Fruit fly (Drosophila melanogaster): ENCODE measurements around the gene CG3868.

Gene CG3868

DNA sequence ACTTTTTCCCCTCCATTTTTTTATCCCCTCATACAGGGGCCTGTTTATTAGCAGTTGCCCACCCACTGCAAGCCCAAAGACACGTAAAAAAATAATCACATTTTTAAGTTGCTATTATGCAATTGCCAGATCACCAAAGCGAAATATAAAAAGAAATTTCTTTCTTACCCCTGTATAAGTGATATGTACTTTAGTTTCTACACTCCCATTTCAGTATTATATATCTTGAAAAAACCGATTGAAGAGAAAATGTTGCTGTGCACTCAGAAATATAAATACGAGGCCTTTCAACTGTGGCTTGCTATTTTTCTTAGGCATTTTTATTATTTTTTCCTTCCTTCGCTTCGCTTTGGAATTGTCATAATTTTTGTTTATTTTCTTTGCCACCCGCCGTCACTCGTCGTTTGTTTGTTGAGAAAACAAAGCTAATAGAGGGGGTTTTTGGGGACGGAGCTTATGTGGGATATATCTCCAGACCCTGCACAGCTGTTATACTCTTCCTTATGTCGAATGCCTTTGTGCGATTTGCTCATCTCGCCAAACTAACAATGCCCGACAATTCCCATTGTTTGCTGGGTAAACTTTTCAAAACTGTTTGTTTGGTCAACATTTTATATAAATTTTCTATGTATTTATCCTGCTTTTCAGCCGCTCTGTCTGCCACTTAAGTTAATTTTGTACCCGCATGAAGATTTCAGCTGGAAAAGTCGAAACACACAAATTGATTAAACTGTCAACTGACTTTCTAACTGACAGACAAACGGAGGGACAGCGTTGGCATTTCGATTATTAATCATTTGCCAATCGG, 48.0 kb downstream of the CG3868 start:
- TF ChIP-seq CoRest (tag; optimal IDR thresholded peaks at IDR 0.05) (peak; percentile 20), ash1 (GFP tag; optimal IDR thresholded peaks at IDR 0.05) (no peak), Dek (tag; optimal IDR thresholded peaks at IDR 0.05) (no peak), lab (GFP tag; optimal IDR thresholded peaks at IDR 0.05) (peak; percentile 51), CG12236 (GFP tag; optimal IDR thresholded peaks at IDR 0.05) (no peak), CG8924 (tag; optimal IDR thresholded peaks at IDR 0.05) (no peak), CG17361 (GFP tag; IDR thresholded peaks at IDR 0.05) (0 out of 3 replicates have a peak, but pooled peaks have one; percentile 23), CG9609 (GFP tag; optimal IDR thresholded peaks at IDR 0.05) (no peak), NC2α (GFP tag; optimal IDR thresholded peaks at IDR 0.05) (no peak), Fer1 (GFP tag; optimal IDR thresholded peaks at IDR 0.05) (peak; percentile 29), CG3281 (GFP tag; optimal IDR thresholded peaks at IDR 0.05) (peak; percentile 37), tgo (GFP tag; IDR thresholded peaks at IDR 0.05) (no peak), zen2 (GFP tag; IDR thresholded peaks at IDR 0.05; ENCODE audit: partially characterized antibody) (no peak), CG10979 (tag; optimal IDR thresholded peaks at IDR 0.05) (peak; percentile 9), mirr (GFP tag; optimal IDR thresholded peaks at IDR 0.05) (no peak), CG3838 (GFP tag; optimal IDR thresholded peaks at IDR 0.05) (no peak), CG30020 (tag; optimal IDR thresholded peaks at IDR 0.05) (no peak), CG1233 (GFP tag; optimal IDR thresholded peaks at IDR 0.05) (peak; percentile 38), sug (tag; optimal IDR thresholded peaks at IDR 0.05) (no peak), CG17568 (GFP tag; optimal IDR thresholded peaks at IDR 0.05) (peak; percentile 46), CG13424 (tag; optimal IDR thresholded peaks at IDR 0.05) (peak; percentile 10), crc (GFP tag; optimal IDR thresholded peaks at IDR 0.05) (no peak), CG9727 (GFP tag; optimal IDR thresholded peaks at IDR 0.05) (peak; percentile 3), bsh (GFP tag; optimal IDR thresholded peaks at IDR 0.05) (peak in 1 of 2 experiments; percentile 24), gcm (GFP tag; optimal IDR thresholded peaks at IDR 0.05) (peak; percentile 65), sens (GFP tag) (peak; percentile 27), CG15601 (tag; optimal IDR thresholded peaks at IDR 0.05) (peak; percentile 50), caup (GFP tag; optimal IDR thresholded peaks at IDR 0.05; ENCODE audit: severe bottlenecking) (no peak), Hmr (GFP tag; optimal IDR thresholded peaks at IDR 0.05) (peak; percentile 21), ATbp (GFP tag; optimal IDR thresholded peaks at IDR 0.05) (peak; percentile 29), CG6813 (GFP tag; optimal IDR thresholded peaks at IDR 0.05) (peak; percentile 43), CG7556 (GFP tag; optimal IDR thresholded peaks at IDR 0.05) (peak; percentile 32), unpg (GFP tag; optimal IDR thresholded peaks at IDR 0.05) (peak; percentile 13), Eip74EF (GFP tag; optimal IDR thresholded peaks at IDR 0.05) (peak in 1 of 2 experiments; percentile 2), CG6254 (GFP tag; optimal IDR thresholded peaks at IDR 0.05) (no peak), sqz (GFP tag; optimal IDR thresholded peaks at IDR 0.05) (peak; percentile 8), CG13296 (GFP tag; optimal IDR thresholded peaks at IDR 0.05) (peak; percentile 15), CG8359 (GFP tag; optimal IDR thresholded peaks at IDR 0.05; ENCODE audit: borderline replicate concordance) (peak; percentile 17), Xrp1 (GFP tag; IDR thresholded peaks at IDR 0.05) (no peak; the same call in 1 of the 2 replicates), yki (optimal IDR thresholded peaks at IDR 0.05) (no peak), Sox100B (GFP tag; optimal IDR thresholded peaks at IDR 0.05) (peak; percentile 30), stwl (tag; optimal IDR thresholded peaks at IDR 0.05) (peak; percentile 12), CG17328 (GFP tag; IDR thresholded peaks at IDR 0.05) (no peak), CG2202 (tag; optimal IDR thresholded peaks at IDR 0.05) (peak; percentile 37), D (optimal IDR thresholded peaks at IDR 0.05) (no peak), D (GFP tag; optimal IDR thresholded peaks at IDR 0.05) (peak; percentile 46), CG31365 (tag; optimal IDR thresholded peaks at IDR 0.05) (no peak), Med (GFP tag) (peak; percentile 88)
